Fruit fly (Drosophila melanogaster): ENCODE data around the gene Cep290.

Gene Cep290

DNA sequence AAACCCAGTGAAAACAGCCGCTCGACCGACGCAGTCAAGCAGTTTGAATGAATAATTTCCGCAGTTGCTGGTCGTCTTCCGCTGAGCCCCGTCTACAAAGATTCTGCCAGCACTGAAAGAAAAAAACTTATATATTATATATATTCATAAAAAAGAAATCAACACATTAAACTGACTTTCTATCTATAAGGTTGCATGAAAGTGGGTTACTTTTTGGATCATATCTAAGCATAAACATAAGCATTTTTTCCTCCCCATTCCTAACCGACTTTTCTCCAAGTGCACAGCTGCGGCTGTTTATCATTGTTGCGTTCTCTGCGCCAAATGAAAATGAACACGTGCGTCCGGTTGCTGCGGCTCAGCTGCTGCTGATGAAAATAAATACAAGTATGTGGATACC is 23.4 kb upstream of the Cep290 start (continued):
- no peak for TF ChIP-seq Hr38 (GFP tag; optimal IDR thresholded peaks at IDR 0.05)
- peak; percentile 88 for TF ChIP-seq OdsH (GFP tag; optimal IDR thresholded peaks at IDR 0.05)
- peak; percentile 82 for TF ChIP-seq topi (GFP tag; optimal IDR thresholded peaks at IDR 0.05)
- peak; percentile 87 for TF ChIP-seq CG32006 (GFP tag; optimal IDR thresholded peaks at IDR 0.05)
- TF ChIP-seq CG6854 (GFP tag; optimal IDR thresholded peaks at IDR 0.05) = peak; percentile 70
- TF ChIP-seq Smox (GFP tag; optimal IDR thresholded peaks at IDR 0.05) = peak; percentile 80
- TF ChIP-seq CG11902 (GFP tag; optimal IDR thresholded peaks at IDR 0.05) = peak; percentile 63
- peak; percentile 83 for TF ChIP-seq acj6 (GFP tag; optimal IDR thresholded peaks at IDR 0.05)
- peak; percentile 84 for TF ChIP-seq CG34406 (GFP tag; optimal IDR thresholded peaks at IDR 0.05)
- peak; percentile 77 for TF ChIP-seq CG16779 (tag; optimal IDR thresholded peaks at IDR 0.05)
- TF ChIP-seq CG15336 (GFP tag; IDR thresholded peaks at IDR 0.05) = peak; percentile 88
- peak; percentile 76 for TF ChIP-seq Lpt (GFP tag; optimal IDR thresholded peaks at IDR 0.05)
- TF ChIP-seq CG8119 (GFP tag; IDR thresholded peaks at IDR 0.05) = peak; percentile 88
- TF ChIP-seq CG6792 (GFP tag; optimal IDR thresholded peaks at IDR 0.05) = peak; percentile 85
- peak; percentile 85 for TF ChIP-seq Sox102F (GFP tag; optimal IDR thresholded peaks at IDR 0.05)
- TF ChIP-seq esn (GFP tag; optimal IDR thresholded peaks at IDR 0.05) = peak; percentile 87
- peak; percentile 63 for TF ChIP-seq Ets21C (GFP tag; optimal IDR thresholded peaks at IDR 0.05)
- TF ChIP-seq fkh (GFP tag; optimal IDR thresholded peaks at IDR 0.05) = no peak

DNA sequence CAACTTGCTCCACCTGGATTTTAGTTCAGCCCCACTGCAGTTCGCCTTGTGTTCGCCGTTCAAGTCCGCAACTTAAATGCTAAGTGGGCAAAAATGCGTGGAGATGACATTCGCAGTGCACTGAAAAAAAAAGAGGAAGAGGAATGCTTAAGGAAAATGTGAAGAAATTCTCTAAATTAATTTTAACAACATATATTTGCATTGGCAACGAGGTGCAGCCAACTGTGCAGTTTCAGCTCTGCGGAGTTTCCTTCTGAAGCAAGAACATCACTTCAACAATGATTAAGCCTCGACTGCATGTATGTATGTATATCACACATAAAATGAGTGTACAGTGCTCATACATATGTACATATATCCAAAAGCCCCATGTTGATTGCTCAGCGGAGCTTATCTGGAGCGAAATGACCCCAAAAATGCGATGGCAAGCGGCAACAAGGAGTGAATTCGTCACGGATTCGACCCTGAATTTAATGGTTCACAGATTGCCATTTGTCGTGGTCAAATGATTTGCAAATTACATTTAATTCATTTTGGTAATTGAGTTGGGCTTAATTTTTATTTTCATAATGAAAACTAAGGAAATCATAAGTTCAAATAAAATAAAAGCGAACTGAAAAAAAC is 22.6 kb upstream of the Cep290 start:
- TF ChIP-seq Smox (GFP tag; optimal IDR thresholded peaks at IDR 0.05) (peak; percentile 1), CG6792 (GFP tag; optimal IDR thresholded peaks at IDR 0.05) (no peak), acj6 (GFP tag; optimal IDR thresholded peaks at IDR 0.05) (peak; percentile 55), topi (GFP tag; optimal IDR thresholded peaks at IDR 0.05) (no peak), OdsH (GFP tag; optimal IDR thresholded peaks at IDR 0.05) (peak; percentile 52), Sox102F (GFP tag; optimal IDR thresholded peaks at IDR 0.05) (peak; percentile 16), fd85E (GFP tag; optimal IDR thresholded peaks at IDR 0.05) (no peak), fd59A (GFP tag; optimal IDR thresholded peaks at IDR 0.05) (no peak), Ets96B (tag; optimal IDR thresholded peaks at IDR 0.05) (no peak), CG11294 (GFP tag; IDR thresholded peaks at IDR 0.05) (no peak), CG8319 (GFP tag; optimal IDR thresholded peaks at IDR 0.05) (peak; percentile 17), Eip93F (GFP tag; optimal IDR thresholded peaks at IDR 0.05) (no peak), Hr38 (GFP tag; optimal IDR thresholded peaks at IDR 0.05) (no peak), CG1621 (tag; optimal IDR thresholded peaks at IDR 0.05) (no peak), spab (GFP tag; optimal IDR thresholded peaks at IDR 0.05) (no peak), salr (GFP tag; optimal IDR thresholded peaks at IDR 0.05) (no peak), CG8119 (GFP tag; IDR thresholded peaks at IDR 0.05) (peak; percentile 34; the same call in 2 of the 3 replicates), CG10669 (GFP tag; optimal IDR thresholded peaks at IDR 0.05) (no peak), Sox15 (GFP tag; optimal IDR thresholded peaks at IDR 0.05) (no peak), dsx (GFP tag; optimal IDR thresholded peaks at IDR 0.05; ENCODE audit: poor library complexity, severe bottlenecking) (no peak), CG9139 (GFP tag; optimal IDR thresholded peaks at IDR 0.05) (no peak), CG7368 (GFP tag; optimal IDR thresholded peaks at IDR 0.05) (no peak), CG6276 (GFP tag; optimal IDR thresholded peaks at IDR 0.05) (no peak), CG15336 (GFP tag; IDR thresholded peaks at IDR 0.05) (0 out of 2 replicates have a peak, but pooled peaks have one; percentile 42), CG3032 (tag; optimal IDR thresholded peaks at IDR 0.05) (peak; percentile 3), svp (GFP tag) (peak; percentile 82), Blimp-1 (GFP tag; optimal IDR thresholded peaks at IDR 0.05) (no peak), fkh (GFP tag; optimal IDR thresholded peaks at IDR 0.05) (no peak), cyc (GFP tag; optimal IDR thresholded peaks at IDR 0.05) (no peak), Eip78C (GFP tag) (peak; percentile 53), Gug (GFP tag; IDR thresholded peaks at IDR 0.05) (no peak), lz (GFP tag; optimal IDR thresholded peaks at IDR 0.05) (no peak), Hr4 (GFP tag; optimal IDR thresholded peaks at IDR 0.05) (peak; percentile 44), CG34406 (GFP tag; optimal IDR thresholded peaks at IDR 0.05) (peak; percentile 47), CG6808 (GFP tag; optimal IDR thresholded peaks at IDR 0.05) (no peak), CG11762 (GFP tag; optimal IDR thresholded peaks at IDR 0.05; ENCODE audit: insufficient read depth) (no peak), Hr39 (GFP tag; optimal IDR thresholded peaks at IDR 0.05) (peak; percentile 21), CG10631 (GFP tag; optimal IDR thresholded peaks at IDR 0.05) (peak; percentile 29), Sox14 (GFP tag; optimal IDR thresholded peaks at IDR 0.05) (peak; percentile 20), dac (GFP tag; optimal IDR thresholded peaks at IDR 0.05) (no peak), Eip75B (GFP tag; optimal IDR thresholded peaks at IDR 0.05) (peak; percentile 33)

All from whole organism, prepupa.